Worm (Caenorhabditis elegans) whole organism, L4 larva: ENCODE measurements around the gene rgs-1.

ENCODE experiments used
- ZK337.2 ChIP-seq: fragments of 200-800 bp; sonication (Bioruptor generic); IDR thresholded peaks from 2 replicates; pipeline ENCODE4 v1.3.6; 2022; ENCODE audit warnings: missing genetic modification reagents, missing genetic modification characterization, missing compliant biosample characterization
- aly-2 ChIP-seq: sonication (generic microtip); optimal IDR thresholded peaks from 2 replicates; lab custom pipeline; 2018; ENCODE audit warnings: missing biosample characterization, missing genetic modification characterization
- ama-1 ChIP-seq: fragments of 150-350 bp; optimal IDR thresholded peaks from 2 replicates; lab custom pipeline; 2014; ENCODE audit warnings: inconsistent platforms, mixed read lengths
- ceh-82 ChIP-seq: sonication (generic microtip); optimal IDR thresholded peaks from 2 replicates; lab custom pipeline; 2017; ENCODE audit warnings: missing biosample characterization, missing genetic modification characterization
- egl-27 ChIP-seq: sonication (generic microtip); optimal IDR thresholded peaks from 3 replicates; lab custom pipeline; 2017; ENCODE audit warnings: missing biosample characterization, missing genetic modification reagents, missing genetic modification characterization
- lin-13 ChIP-seq: fragments of 150-350 bp; optimal IDR thresholded peaks from 2 replicates; lab custom pipeline; 2014; ENCODE audit warnings: missing biosample characterization, missing genetic modification reagents, missing genetic modification characterization
- pha-4 ChIP-seq, 2 experiments: fragments of 150-350 bp in 1 of 2; fragments of 200-800 bp in 1 of 2; sonication (Bioruptor generic) in 1 of 2; IDR thresholded peaks in 1 of 2; optimal IDR thresholded peaks in 1 of 2; 2 replicates each; pipeline versions ENCODE4 v1.3.6 to Lab custom; 2014 to 2022; ENCODE audit warnings: missing genetic modification characterization in 2 of 2, missing genetic modification reagents in 2 of 2, missing biosample characterization in 1 of 2, missing compliant biosample characterization in 1 of 2

DNA sequence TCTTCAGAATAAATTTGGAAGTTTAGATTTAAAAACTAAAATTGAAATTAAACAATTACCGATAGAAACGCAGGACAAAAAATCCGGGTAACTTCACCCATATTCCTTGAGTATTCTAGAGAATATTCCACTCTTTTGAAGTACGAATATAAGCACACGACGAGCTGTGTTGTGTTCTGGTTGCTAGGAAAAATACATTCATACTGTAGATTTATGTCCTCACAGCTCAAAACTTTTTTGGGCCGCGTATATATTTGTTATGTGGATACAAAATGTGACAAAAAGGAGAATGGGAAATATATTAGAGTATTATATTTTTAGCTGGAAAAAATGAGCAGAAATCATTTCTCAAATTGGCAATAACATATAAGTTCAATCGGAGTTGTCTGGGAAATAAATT is 16.9 kb upstream of the rgs-1 start, which contains the start of gene M04D8.5:
- TF ChIP-seq ZK337.2 (GFP tag; lab: Robert Waterston, UW) (no peak), egl-27 (no peak), ama-1 (no peak), lin-13 (GFP tag; lab: Kevin White, UChicago) (no peak), pha-4 (GFP tag; IDR thresholded peaks at IDR 0.05; lab: Robert Waterston, UW) (no peak), pha-4 (tag; optimal IDR thresholded peaks at IDR 0.05; lab: Kevin White, UChicago) (no peak), ceh-82 (tag; lab: Kevin White, UChicago) (no peak), aly-2 (tag; lab: Kevin White, UChicago) (no peak)
